Worm (Caenorhabditis elegans): ENCODE data around the gene spp-9.

The spp-9 gene

ce11 chrX:11480990-11481824 lies 6.4 kb upstream of the spp-9 start (continued):
- TF ChIP-seq lim-7 (GFP tag; IDR thresholded peaks at IDR 0.05): no peak

- TF ChIP-seq tra-1 (GFP tag; IDR thresholded peaks at IDR 0.05) (peak; percentile 3; the same call in 1 of the 2 replicates), lim-7 (GFP tag; IDR thresholded peaks at IDR 0.05) (no peak), T20F7.1 (GFP tag; optimal IDR thresholded peaks at IDR 0.05) (peak; percentile 38), nhr-77 (tag; optimal IDR thresholded peaks at IDR 0.05) (peak; percentile 58), aly-2 (tag; optimal IDR thresholded peaks at IDR 0.05) (no peak), madf-9 (GFP tag; conservative IDR thresholded peaks at IDR 0.05) (no peak), daf-16 (GFP tag; optimal IDR thresholded peaks at IDR 0.05) (no peak), daf-16 (tag; optimal IDR thresholded peaks at IDR 0.05) (peak; percentile 21), hlh-30 (tag; optimal IDR thresholded peaks at IDR 0.05; ENCODE audit: insufficient read depth) (peak; percentile 23), nhr-28 (tag; optimal IDR thresholded peaks at IDR 0.05) (peak; percentile 6), mep-1 (tag; optimal IDR thresholded peaks at IDR 0.05) (peak; percentile 27), daf-19 (GFP tag; conservative IDR thresholded peaks at IDR 0.05) (no peak), hlh-11 (tag; optimal IDR thresholded peaks at IDR 0.05) (peak; percentile 40)
Observed at ce11 chrX:11481825-11482093, 5.8 kb upstream of the spp-9 start.

- TF ChIP-seq Y48G9A.11 (GFP tag; IDR thresholded peaks at IDR 0.05) (no peak), Y5F2A.4 (GFP tag; optimal IDR thresholded peaks at IDR 0.05) (no peak), php-3 (GFP tag; IDR thresholded peaks at IDR 0.05) (0 out of 2 replicates have a peak, but pooled peaks have one; percentile 19), ceh-62 (tag; optimal IDR thresholded peaks at IDR 0.05) (no peak), nhr-237 (tag; optimal IDR thresholded peaks at IDR 0.05) (no peak), ces-1 (GFP tag; optimal IDR thresholded peaks at IDR 0.05) (peak; percentile 68), lsy-2 (tag; optimal IDR thresholded peaks at IDR 0.05) (peak in 1 of 2 experiments; percentile 53), lin-39 (tag; optimal IDR thresholded peaks at IDR 0.05) (no peak), nhr-42 (GFP tag; IDR thresholded peaks at IDR 0.05) (0 out of 2 replicates have a peak, but pooled peaks have one; percentile 10), jun-1 (tag; optimal IDR thresholded peaks at IDR 0.05) (no peak), sdz-12 (GFP tag; optimal IDR thresholded peaks at IDR 0.05) (no peak), ctbp-1 (GFP tag; IDR thresholded peaks at IDR 0.05) (no peak), egl-27 (tag; optimal IDR thresholded peaks at IDR 0.05) (no peak), ceh-20 (GFP tag; IDR thresholded peaks at IDR 0.05) (0 out of 2 replicates have a peak, but pooled peaks have one; percentile 45), R02D3.7 (tag; optimal IDR thresholded peaks at IDR 0.05) (no peak), daf-8 (GFP tag; IDR thresholded peaks at IDR 0.05) (no peak), saeg-2 (GFP tag; IDR thresholded peaks at IDR 0.05) (peak; percentile 50; the same call in 1 of the 2 replicates), snpc-4 (tag; optimal IDR thresholded peaks at IDR 0.05) (no peak), hlh-30 (tag; optimal IDR thresholded peaks at IDR 0.05; ENCODE audit: insufficient read depth) (peak; percentile 72), unc-62 (GFP tag; optimal IDR thresholded peaks at IDR 0.05 in 1 of 2) (peak in 1 of 2 experiments; percentile 98), unc-62 (tag; optimal IDR thresholded peaks at IDR 0.05) (no peak), mdl-1 (tag; optimal IDR thresholded peaks at IDR 0.05) (peak in 1 of 2 experiments; percentile 46), daf-19 (GFP tag; conservative IDR thresholded peaks at IDR 0.05) (no peak), mxl-3 (GFP tag; optimal IDR thresholded peaks at IDR 0.05) (peak; percentile 15), tag-97 (GFP tag; IDR thresholded peaks at IDR 0.05) (no peak), ztf-7 (tag; optimal IDR thresholded peaks at IDR 0.05) (no peak), F26F4.8 (GFP tag; conservative IDR thresholded peaks at IDR 0.05) (no peak), aha-1 (tag) (no peak), cey-2 (tag; optimal IDR thresholded peaks at IDR 0.05; ENCODE audit: borderline replicate concordance, insufficient read depth) (no peak), pha-4 (GFP tag; IDR thresholded peaks at IDR 0.05) (no peak), pha-4 (tag; optimal IDR thresholded peaks at IDR 0.05) (no peak), F44E2.7 (GFP tag; IDR thresholded peaks at IDR 0.05) (no peak), egl-43 (GFP tag; IDR thresholded peaks at IDR 0.05) (no peak), nhr-6 (tag; optimal IDR thresholded peaks at IDR 0.05) (no peak), hmg-1.1 (GFP tag; IDR thresholded peaks at IDR 0.05) (peak; percentile 34; the same call in 1 of the 2 replicates), spr-1 (tag; optimal IDR thresholded peaks at IDR 0.05) (no peak), set-16 (GFP tag; IDR thresholded peaks at IDR 0.05) (no peak; the same call in 1 of the 2 replicates)
Observed at ce11 chrX:11482134-11482533, 5.5 kb upstream of the spp-9 start.

Measured in whole organism, L4 larva.